Fruit fly (Drosophila melanogaster): ENCODE data around the gene Ada3.

Gene Ada3

dm6 chrX:18085470-18085797 is at the start of gene Ada3 (continued):
- peak; percentile 57 for TF ChIP-seq Six4 (GFP tag; optimal IDR thresholded peaks at IDR 0.05)
- TF ChIP-seq CG33213 (GFP tag; optimal IDR thresholded peaks at IDR 0.05) = peak; percentile 53
- TF ChIP-seq CG6175 (GFP tag; IDR thresholded peaks at IDR 0.05) = 0 out of 3 replicates have a peak, but pooled peaks have one; percentile 31
- peak; percentile 65 for TF ChIP-seq PHDP (tag; optimal IDR thresholded peaks at IDR 0.05)
- peak; percentile 62 for TF ChIP-seq CG8944 (GFP tag; optimal IDR thresholded peaks at IDR 0.05)
- TF ChIP-seq wdn (GFP tag; IDR thresholded peaks at IDR 0.05) = 0 out of 2 replicates have a peak, but pooled peaks have one; percentile 23
- TF ChIP-seq CG9876 (GFP tag; optimal IDR thresholded peaks at IDR 0.05) = peak; percentile 37
- TF ChIP-seq dysf (GFP tag; IDR thresholded peaks at IDR 0.05) = peak; percentile 78
- TF ChIP-seq CG10543 (GFP tag; optimal IDR thresholded peaks at IDR 0.05) = peak; percentile 81
- TF ChIP-seq Dbx (GFP tag; IDR thresholded peaks at IDR 0.05) = peak; percentile 74; the same call in 2 of the 3 replicates
- TF ChIP-seq ap (GFP tag; IDR thresholded peaks at IDR 0.05) = 0 out of 2 replicates have a peak, but pooled peaks have one; percentile 4
- peak; percentile 37; the same call in 1 of the 2 replicates for TF ChIP-seq onecut (GFP tag; IDR thresholded peaks at IDR 0.05)
- no peak for TF ChIP-seq btn (GFP tag; optimal IDR thresholded peaks at IDR 0.05)
- peak; percentile 88 for TF ChIP-seq CG12659 (GFP tag; optimal IDR thresholded peaks at IDR 0.05)
- peak; percentile 74 for TF ChIP-seq Fer1 (GFP tag; optimal IDR thresholded peaks at IDR 0.05)
- TF ChIP-seq kni (GFP tag; optimal IDR thresholded peaks at IDR 0.05) = no peak
- TF ChIP-seq Ada2b (GFP tag; IDR thresholded peaks at IDR 0.05) = peak; percentile 41; the same call in 1 of the 2 replicates
- TF ChIP-seq abd-A (tag; optimal IDR thresholded peaks at IDR 0.05) = no peak
- TF ChIP-seq CG11247 (GFP tag; IDR thresholded peaks at IDR 0.05) = peak; percentile 53; the same call in 1 of the 2 replicates
- TF ChIP-seq peb (GFP tag; IDR thresholded peaks at IDR 0.05) = peak; percentile 48; the same call in 1 of the 2 replicates
- TF ChIP-seq tio (GFP tag; optimal IDR thresholded peaks at IDR 0.05) = no peak
- TF ChIP-seq ham (GFP tag; IDR thresholded peaks at IDR 0.05) = no peak
- peak; percentile 29 for TF ChIP-seq Vsx1 (GFP tag; optimal IDR thresholded peaks at IDR 0.05)
- TF ChIP-seq hb (GFP tag; IDR thresholded peaks at IDR 0.05; ENCODE audit: partially characterized antibody) = no peak
- no peak for TF ChIP-seq Dip2 (GFP tag; IDR thresholded peaks at IDR 0.05)
- peak; percentile 51 for TF ChIP-seq CG10462 (GFP tag; optimal IDR thresholded peaks at IDR 0.05)
- peak; percentile 79 for TF ChIP-seq CoRest (tag; optimal IDR thresholded peaks at IDR 0.05)
- peak; percentile 58 for TF ChIP-seq ewg (GFP tag; optimal IDR thresholded peaks at IDR 0.05)
- TF ChIP-seq Atf6 (GFP tag; IDR thresholded peaks at IDR 0.05) = peak; percentile 64; the same call in 1 of the 2 replicates
- TF ChIP-seq CG17361 (GFP tag; IDR thresholded peaks at IDR 0.05) = peak; percentile 79
- TF ChIP-seq schlank (tag; optimal IDR thresholded peaks at IDR 0.05) = no peak
- TF ChIP-seq Aef1 (GFP tag; IDR thresholded peaks at IDR 0.05) = peak; percentile 63
- TF ChIP-seq CG17612 (GFP tag; IDR thresholded peaks at IDR 0.05) = 0 out of 2 replicates have a peak, but pooled peaks have one; percentile 4
- TF ChIP-seq CG17385 (GFP tag; optimal IDR thresholded peaks at IDR 0.05) = peak; percentile 57
- peak; percentile 46 for TF ChIP-seq CG11085 (GFP tag; IDR thresholded peaks at IDR 0.05)
- no peak for TF ChIP-seq mld (GFP tag; IDR thresholded peaks at IDR 0.05; ENCODE audit: partially characterized antibody)
- TF ChIP-seq CG17328 (GFP tag; IDR thresholded peaks at IDR 0.05) = peak; percentile 67
- peak; percentile 71 for TF ChIP-seq Atf-2 (GFP tag; optimal IDR thresholded peaks at IDR 0.05)
- TF ChIP-seq knrl (GFP tag; IDR thresholded peaks at IDR 0.05; ENCODE audit: partially characterized antibody) = no peak
- peak; percentile 73 for TF ChIP-seq Fer2 (tag; optimal IDR thresholded peaks at IDR 0.05)
- TF ChIP-seq Gsc (GFP tag; IDR thresholded peaks at IDR 0.05) = no peak
- TF ChIP-seq luna (GFP tag; optimal IDR thresholded peaks at IDR 0.05) = no peak
- no peak for TF ChIP-seq vnd (GFP tag; IDR thresholded peaks at IDR 0.05; ENCODE audit: partially characterized antibody)
- TF ChIP-seq gro (GFP tag; optimal IDR thresholded peaks at IDR 0.05) = peak; percentile 48
- TF ChIP-seq Lim3 (GFP tag; IDR thresholded peaks at IDR 0.05) = no peak
- peak; percentile 27 for TF ChIP-seq disco-r (GFP tag; optimal IDR thresholded peaks at IDR 0.05)
- TF ChIP-seq Ravus (GFP tag; IDR thresholded peaks at IDR 0.05) = no peak
- no peak for TF ChIP-seq sna (GFP tag; IDR thresholded peaks at IDR 0.05; ENCODE audit: partially characterized antibody)
- peak; percentile 69 for TF ChIP-seq NfI (GFP tag; optimal IDR thresholded peaks at IDR 0.05)
- peak; percentile 41 for TF ChIP-seq CG5245 (GFP tag; optimal IDR thresholded peaks at IDR 0.05)
- TF ChIP-seq CG4617 (GFP tag; optimal IDR thresholded peaks at IDR 0.05; ENCODE audit: borderline replicate concordance) = peak; percentile 79

All from whole organism, embryonic.